Fruit fly (Drosophila melanogaster): ENCODE results near the gene Irp-1B.

- TF ChIP-seq h (optimal IDR thresholded peaks at IDR 0.05) (no peak), insv (optimal IDR thresholded peaks at IDR 0.05) (no peak), ttk (optimal IDR thresholded peaks at IDR 0.05) (no peak), psq (optimal IDR thresholded peaks at IDR 0.05) (no peak), Sin3A (optimal IDR thresholded peaks at IDR 0.05) (no peak), Myc (optimal IDR thresholded peaks at IDR 0.05) (no peak)
These were observed 22.7 kb downstream of the Irp-1B start for dm6 chr3R:10389877-10390468.

Data from Kc167 (cell line).